Worm (Caenorhabditis elegans) whole organism, L2 larva: Measurements from ENCODE around the gene Y54E2A.8.

Source experiments
- Y55F3AM.14 ChIP-seq: fragments of 200-800 bp; sonication (Bioruptor generic); optimal IDR thresholded peaks from 2 replicates; lab custom pipeline; 2018; ENCODE audit warnings: mild to moderate bottlenecking, missing genetic modification characterization, missing compliant biosample characterization
- aly-2 ChIP-seq: fragments of 150-350 bp; optimal IDR thresholded peaks from 2 replicates; lab custom pipeline; 2014; ENCODE audit warnings: missing biosample characterization, missing genetic modification characterization
- lin-13 ChIP-seq: fragments of 150-350 bp; optimal IDR thresholded peaks from 2 replicates; lab custom pipeline; 2014; ENCODE audit warnings: missing biosample characterization, missing genetic modification reagents, missing genetic modification characterization

- TF ChIP-seq lin-13 (GFP tag; lab: Kevin White, UChicago) (no peak), aly-2 (tag; lab: Kevin White, UChicago) (no peak), Y55F3AM.14 (no peak)
Measured at ce11 chrII:14739143-14739542, 39.0 kb upstream of the Y54E2A.8 start, which contains the start of gene npr-34.
